Worm (Caenorhabditis elegans): ENCODE results near the gene R05A10.6.

Gene R05A10.6

DNA sequence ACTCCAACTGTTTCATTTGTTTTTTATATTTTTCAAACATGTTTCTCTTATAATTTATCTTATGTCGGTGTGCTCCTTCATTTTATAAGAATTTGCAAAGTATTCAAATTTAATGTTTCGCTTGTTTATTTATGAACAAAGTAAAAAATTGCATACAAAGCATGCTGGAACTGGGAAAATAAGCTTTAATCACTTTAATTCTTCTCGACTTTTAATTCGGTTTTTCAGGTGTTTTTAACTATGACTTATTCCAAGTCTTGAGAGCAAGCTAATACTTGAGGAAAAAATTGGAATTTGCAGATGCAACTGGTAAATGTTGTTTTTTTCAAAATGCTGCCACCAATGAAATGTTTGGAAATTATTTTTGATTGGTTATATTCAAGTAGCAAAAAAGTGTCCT is 33.8 kb upstream of the R05A10.6 start, which contains the start of gene srz-59:
Gene srz-59 (plus strand): TSS at position 301 of the 400 bp plus-strand sequence.
- TF ChIP-seq sem-4 (tag; optimal IDR thresholded peaks at IDR 0.05) (no peak), R02D3.7 (tag; optimal IDR thresholded peaks at IDR 0.05) (no peak), peb-1 (tag; optimal IDR thresholded peaks at IDR 0.05) (no peak), ceh-16 (tag; optimal IDR thresholded peaks at IDR 0.05) (no peak), ztf-1 (GFP tag; conservative IDR thresholded peaks at IDR 0.05) (no peak), elt-1 (tag; optimal IDR thresholded peaks at IDR 0.05) (no peak)

DNA sequence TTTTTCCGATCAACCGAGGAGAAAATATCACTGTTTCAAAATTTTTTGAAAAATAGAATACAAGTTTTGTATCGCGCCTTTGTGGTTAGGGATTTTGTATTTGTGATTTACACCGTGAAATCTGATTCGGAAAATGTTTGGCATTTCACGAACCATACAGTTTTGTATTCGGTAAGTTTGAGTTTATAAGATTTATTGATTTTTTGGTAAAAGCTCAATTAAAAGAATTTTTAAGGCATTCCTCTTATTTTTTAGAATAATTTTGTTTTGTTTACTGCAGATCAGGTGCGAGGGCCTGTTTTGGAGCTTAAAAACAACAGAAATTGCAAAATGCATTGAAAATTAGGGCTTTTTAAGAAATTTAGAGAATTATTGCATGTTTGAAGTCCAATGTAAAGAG is 32.2 kb upstream of the R05A10.6 start:
- TF ChIP-seq fos-1 (tag; optimal IDR thresholded peaks at IDR 0.05) (no peak), ama-1 (optimal IDR thresholded peaks at IDR 0.05) (no peak), nhr-11 (tag; optimal IDR thresholded peaks at IDR 0.05) (no peak), aly-2 (tag; optimal IDR thresholded peaks at IDR 0.05) (no peak), mab-5 (tag; optimal IDR thresholded peaks at IDR 0.05) (no peak), sma-3 (GFP tag; optimal IDR thresholded peaks at IDR 0.05) (no peak), gmeb-1 (tag; optimal IDR thresholded peaks at IDR 0.05) (no peak), nhr-237 (tag; optimal IDR thresholded peaks at IDR 0.05) (no peak), lin-11 (tag; optimal IDR thresholded peaks at IDR 0.05) (no peak), ceh-82 (tag; optimal IDR thresholded peaks at IDR 0.05) (no peak), R02D3.7 (tag; optimal IDR thresholded peaks at IDR 0.05) (no peak), ztf-1 (GFP tag; conservative IDR thresholded peaks at IDR 0.05) (no peak), C34F6.9 (tag; optimal IDR thresholded peaks at IDR 0.05) (no peak), nhr-77 (tag; optimal IDR thresholded peaks at IDR 0.05) (no peak), elt-3 (tag; optimal IDR thresholded peaks at IDR 0.05) (no peak), mbf-1 (tag; optimal IDR thresholded peaks at IDR 0.05) (no peak), sma-9 (GFP tag; optimal IDR thresholded peaks at IDR 0.05) (no peak), sma-9 (tag; optimal IDR thresholded peaks at IDR 0.05) (no peak), crh-2 (tag; optimal IDR thresholded peaks at IDR 0.05) (no peak), ztf-11 (tag; optimal IDR thresholded peaks at IDR 0.05) (no peak)

DNA sequence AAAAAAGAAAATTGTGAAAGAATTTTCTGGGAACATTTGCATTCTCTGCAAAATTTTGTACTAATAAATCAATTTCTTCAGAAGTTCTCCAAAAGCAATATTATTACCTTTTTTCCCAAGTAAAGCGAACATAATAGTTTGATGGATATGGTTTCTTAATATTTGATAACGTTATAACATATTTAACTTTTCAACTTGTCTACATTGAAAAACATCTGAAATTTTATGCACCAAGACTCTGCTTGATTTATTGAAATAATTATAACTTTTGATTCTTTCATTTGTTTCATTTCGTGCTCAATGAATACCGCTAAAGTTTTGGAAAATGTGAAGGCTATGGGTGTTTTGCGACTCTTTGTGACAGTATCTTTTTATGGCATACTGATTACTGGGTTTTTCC is 28.5 kb upstream of the R05A10.6 start, which contains the start of gene srz-31:
Gene srz-31 (plus strand): TSS at position 301 of the 400 bp plus-strand sequence.
- no peak for TF ChIP-seq ztf-1 (GFP tag; conservative IDR thresholded peaks at IDR 0.05)
- no peak for TF ChIP-seq mab-5 (tag; optimal IDR thresholded peaks at IDR 0.05)
- no peak for TF ChIP-seq skn-1 (tag; optimal IDR thresholded peaks at IDR 0.05)
- no peak for TF ChIP-seq peb-1 (tag; optimal IDR thresholded peaks at IDR 0.05)
- TF ChIP-seq ama-1 (optimal IDR thresholded peaks at IDR 0.05), result no peak
- no peak for TF ChIP-seq ZK546.5 (tag; optimal IDR thresholded peaks at IDR 0.05)
- TF ChIP-seq gmeb-1 (tag; optimal IDR thresholded peaks at IDR 0.05), result no peak
- no peak for TF ChIP-seq lsy-2 (tag; optimal IDR thresholded peaks at IDR 0.05)
- no peak for TF ChIP-seq elt-1 (tag; optimal IDR thresholded peaks at IDR 0.05)
- no peak for TF ChIP-seq ceh-82 (tag; optimal IDR thresholded peaks at IDR 0.05)
- no peak for TF ChIP-seq nhr-23 (tag; optimal IDR thresholded peaks at IDR 0.05)
- no peak for TF ChIP-seq lin-39 (tag; optimal IDR thresholded peaks at IDR 0.05)
- TF ChIP-seq nhr-129 (tag; optimal IDR thresholded peaks at IDR 0.05), result no peak

DNA sequence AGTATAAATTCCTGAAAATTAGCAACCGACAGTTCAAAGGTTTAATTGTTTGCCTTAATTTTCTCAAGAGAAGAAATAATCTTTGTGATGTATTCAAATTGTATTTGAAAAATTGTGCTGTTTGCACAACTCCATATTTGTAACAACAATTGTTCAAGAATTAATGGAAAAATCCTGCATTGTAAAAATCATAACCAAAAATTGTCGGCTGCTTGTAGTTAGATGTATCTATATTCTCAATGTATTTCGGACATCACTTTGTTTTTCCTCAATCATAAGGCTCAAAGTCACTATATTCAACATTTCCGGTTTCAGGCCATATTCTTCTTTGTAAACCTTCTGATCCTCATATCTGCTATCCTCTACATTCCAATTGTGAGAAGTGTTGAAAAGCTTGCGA is 22.5 kb upstream of the R05A10.6 start:
- no peak for TF ChIP-seq ama-1 (optimal IDR thresholded peaks at IDR 0.05)
- no peak for TF ChIP-seq Y55F3AM.14 (GFP tag; optimal IDR thresholded peaks at IDR 0.05)
- no peak for TF ChIP-seq ztf-1 (GFP tag; conservative IDR thresholded peaks at IDR 0.05)
- TF ChIP-seq gmeb-1 (tag; optimal IDR thresholded peaks at IDR 0.05), result no peak
- no peak for TF ChIP-seq sma-3 (GFP tag; optimal IDR thresholded peaks at IDR 0.05)
- no peak for TF ChIP-seq sem-4 (tag; optimal IDR thresholded peaks at IDR 0.05)
- TF ChIP-seq nhr-6 (tag; optimal IDR thresholded peaks at IDR 0.05), result no peak
- TF ChIP-seq lin-39 (tag; optimal IDR thresholded peaks at IDR 0.05), result no peak
- TF ChIP-seq nhr-11 (tag; optimal IDR thresholded peaks at IDR 0.05), result no peak
- no peak for TF ChIP-seq lin-13 (GFP tag; optimal IDR thresholded peaks at IDR 0.05)
- TF ChIP-seq mbf-1 (tag; optimal IDR thresholded peaks at IDR 0.05), result no peak
- no peak for TF ChIP-seq elt-1 (tag; optimal IDR thresholded peaks at IDR 0.05)
- TF ChIP-seq nhr-23 (tag; optimal IDR thresholded peaks at IDR 0.05), result no peak
- TF ChIP-seq nhr-77 (tag; optimal IDR thresholded peaks at IDR 0.05), result no peak

DNA sequence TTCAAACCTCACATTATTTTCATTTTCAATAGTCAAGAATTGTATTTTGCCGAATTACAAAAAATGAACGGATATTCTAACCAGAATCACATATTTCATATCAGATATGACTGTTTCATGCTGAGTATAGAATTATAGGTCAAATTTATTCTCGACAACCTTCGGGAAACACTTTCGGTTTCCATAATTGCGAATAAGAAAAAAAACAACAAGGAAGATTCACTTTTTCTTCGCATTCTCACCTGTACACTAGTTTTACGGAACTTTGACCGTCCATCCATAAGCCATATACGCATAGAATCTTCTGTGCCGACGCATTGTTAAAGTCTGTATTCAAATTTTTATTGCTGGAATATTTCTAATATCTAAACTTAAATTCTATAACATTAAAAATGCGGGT is 20.0 kb upstream of the R05A10.6 start, which contains the start of gene oac-37:
Gene oac-37 (plus strand): TSS at position 301 of the 400 bp plus-strand sequence.
- TF ChIP-seq unc-39 (tag; optimal IDR thresholded peaks at IDR 0.05) (no peak), crh-2 (tag; optimal IDR thresholded peaks at IDR 0.05) (no peak), dmd-4 (tag; optimal IDR thresholded peaks at IDR 0.05) (no peak), nhr-23 (tag; optimal IDR thresholded peaks at IDR 0.05) (no peak), nhr-21 (tag; optimal IDR thresholded peaks at IDR 0.05) (no peak), unc-55 (GFP tag; optimal IDR thresholded peaks at IDR 0.05) (no peak), nhr-11 (tag; optimal IDR thresholded peaks at IDR 0.05) (no peak), sma-9 (GFP tag; optimal IDR thresholded peaks at IDR 0.05) (no peak), sma-9 (tag; optimal IDR thresholded peaks at IDR 0.05) (no peak), F13H6.1 (tag; optimal IDR thresholded peaks at IDR 0.05) (no peak), nhr-77 (tag; optimal IDR thresholded peaks at IDR 0.05) (no peak), zag-1 (tag; optimal IDR thresholded peaks at IDR 0.05) (no peak), blmp-1 (tag; optimal IDR thresholded peaks at IDR 0.05; ENCODE audit: insufficient read depth) (no peak), fos-1 (tag; optimal IDR thresholded peaks at IDR 0.05) (no peak), ama-1 (optimal IDR thresholded peaks at IDR 0.05) (no peak), gmeb-1 (tag; optimal IDR thresholded peaks at IDR 0.05) (no peak), lsy-2 (tag; optimal IDR thresholded peaks at IDR 0.05) (no peak), ceh-82 (tag; optimal IDR thresholded peaks at IDR 0.05) (no peak), unc-62 (GFP tag; optimal IDR thresholded peaks at IDR 0.05) (no peak), lin-39 (tag; optimal IDR thresholded peaks at IDR 0.05) (no peak)

All from whole organism, L2 larva.